Fruit fly (Drosophila melanogaster) whole organism, wandering third instar larva: ENCODE data around the gene CG46311.
A peak's percentile ranks its signal among the peaks of the same experiment; 100 is the strongest.

Source experiments
- Myc ChIP-seq: fragments of >200 bp; optimal IDR thresholded peaks from 2 replicates; lab custom pipeline; 2017
- Rel ChIP-seq, 2 experiments: fragments of 200-800 bp; sonication (Bioruptor generic) in 1 of 2; optimal IDR thresholded peaks; 2 replicates in 1 of 2; 3 replicates in 1 of 2; lab custom pipeline; 2016 to 2019; ENCODE audit warnings: mild to moderate bottlenecking in 2 of 2, missing biosample characterization in 2 of 2, missing genetic modification characterization in 2 of 2, moderate library complexity in 1 of 2
- sv ChIP-seq: fragments of 200-800 bp; sonication (Bioruptor generic); optimal IDR thresholded peaks from 3 replicates; lab custom pipeline; 2016; ENCODE audit warnings: missing biosample characterization, missing genetic modification characterization
- woc ChIP-seq: sonication (Bioruptor generic); optimal IDR thresholded peaks from 2 replicates; lab custom pipeline; 2016; ENCODE audit warnings: missing biosample characterization, mild to moderate bottlenecking, missing genetic modification characterization

Gene CG46311

DNA sequence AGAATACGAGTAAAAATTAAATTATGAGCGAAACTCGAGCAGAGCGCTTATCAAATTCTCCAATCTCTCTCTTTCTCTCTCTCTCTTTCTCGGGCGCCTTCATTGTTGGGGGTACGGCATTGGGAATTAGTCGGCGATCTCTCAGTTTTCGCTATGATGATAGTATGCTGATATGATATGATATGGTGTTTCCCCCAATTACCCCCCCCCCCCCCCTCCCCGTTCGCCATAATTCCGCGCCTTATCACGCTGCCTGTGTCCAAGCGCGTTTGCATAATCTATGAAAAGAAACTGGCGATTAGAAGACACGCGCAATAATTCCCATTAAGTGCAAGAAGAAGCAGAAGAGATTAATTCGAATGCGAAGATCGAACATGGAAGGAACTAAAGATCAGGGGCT is 73.2 kb downstream of the CG46311 start:
- TF ChIP-seq Rel (GFP tag; optimal IDR thresholded peaks at IDR 0.05; lab: Kevin White, UChicago) (no peak), Rel (tag; optimal IDR thresholded peaks at IDR 0.05; lab: Kevin White, UChicago) (peak; percentile 62), sv (GFP tag; lab: Kevin White, UChicago) (no peak), Myc (no peak)

DNA sequence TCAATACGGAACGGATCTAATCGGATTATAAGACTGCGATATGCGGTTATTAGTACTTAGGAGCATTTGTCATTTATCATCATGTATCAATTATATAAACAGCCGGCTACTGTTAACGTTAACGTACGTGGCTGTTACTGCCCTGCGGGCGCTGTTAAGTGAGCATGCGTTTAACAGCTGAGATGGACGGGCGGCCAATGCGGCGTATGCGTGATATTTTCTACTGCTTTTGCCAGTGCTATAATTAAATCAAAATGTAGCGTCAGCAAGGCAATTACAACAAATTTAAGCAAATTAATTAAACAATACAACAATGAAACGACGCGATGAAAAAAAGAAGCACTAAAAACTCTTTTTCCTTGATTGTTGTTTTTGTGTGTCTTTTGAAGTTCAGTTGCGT is 74.0 kb downstream of the CG46311 start:
- no peak for TF ChIP-seq Rel (GFP tag; optimal IDR thresholded peaks at IDR 0.05; lab: Kevin White, UChicago)
- peak; percentile 30 for TF ChIP-seq Rel (tag; optimal IDR thresholded peaks at IDR 0.05; lab: Kevin White, UChicago)
- TF ChIP-seq woc = no peak
